Worm (Caenorhabditis elegans): ENCODE data around the gene frpr-4.

DNA sequence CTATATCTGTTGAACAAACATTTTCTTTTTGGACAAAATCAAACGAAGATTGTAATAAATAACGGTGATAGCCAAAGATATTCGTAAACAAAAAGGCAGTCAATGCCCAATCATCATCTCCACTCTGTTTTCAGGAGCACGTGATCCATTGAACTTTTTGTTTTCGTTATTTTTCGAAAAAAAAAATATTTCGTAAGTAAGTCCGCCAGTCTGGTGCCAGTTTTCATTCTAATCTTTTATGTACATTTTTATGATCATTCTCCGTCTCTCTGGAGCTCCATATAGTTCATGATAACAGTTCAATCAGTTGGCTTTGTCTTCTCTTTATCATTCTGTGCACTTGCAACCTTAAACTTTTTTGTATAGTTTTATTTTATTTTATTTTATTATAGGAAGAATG is 52.4 kb downstream of the frpr-4 start, which contains the start of gene ampd-1:
- TF ChIP-seq W03F9.2 (tag; optimal IDR thresholded peaks at IDR 0.05) (no peak), him-1 (tag; optimal IDR thresholded peaks at IDR 0.05) (no peak), dao-5 (tag; optimal IDR thresholded peaks at IDR 0.05) (no peak)
